Fruit fly (Drosophila melanogaster): ENCODE results near the gene CG5937.

DNA sequence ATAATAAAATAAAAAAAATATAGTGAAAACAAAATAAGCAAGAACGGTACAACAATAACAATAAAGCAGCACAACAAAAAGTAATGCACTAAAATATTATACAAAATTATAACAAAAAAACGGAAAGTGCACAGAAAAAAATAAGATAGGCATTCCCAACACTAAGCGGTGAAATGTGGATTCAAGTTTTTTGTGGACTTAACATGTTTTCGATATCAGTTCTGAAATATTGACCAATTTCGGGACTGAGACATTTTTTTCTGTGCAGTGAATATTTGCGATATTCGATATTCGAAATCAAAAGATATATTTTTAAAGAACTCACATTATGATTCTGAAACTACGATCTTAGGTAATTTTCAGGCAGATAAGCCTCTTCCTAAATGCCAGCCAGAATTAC is 54.3 kb downstream of the CG5937 start:
- TF ChIP-seq OdsH (GFP tag; optimal IDR thresholded peaks at IDR 0.05) (no peak), Abd-B (GFP tag; optimal IDR thresholded peaks at IDR 0.05) (no peak), Hr78 (GFP tag; optimal IDR thresholded peaks at IDR 0.05) (no peak), lola (GFP tag; optimal IDR thresholded peaks at IDR 0.05) (no peak), HLH106 (tag; optimal IDR thresholded peaks at IDR 0.05) (no peak), Hnf4 (GFP tag; optimal IDR thresholded peaks at IDR 0.05) (no peak), Jra (GFP tag; optimal IDR thresholded peaks at IDR 0.05) (no peak), Hr83 (GFP tag; optimal IDR thresholded peaks at IDR 0.05; ENCODE audit: poor library complexity, severe bottlenecking) (no peak), N (GFP tag; optimal IDR thresholded peaks at IDR 0.05) (no peak), GATAd (GFP tag; optimal IDR thresholded peaks at IDR 0.05) (no peak), dsf (GFP tag; optimal IDR thresholded peaks at IDR 0.05; ENCODE audit: borderline replicate concordance) (no peak), Vsx2 (GFP tag; optimal IDR thresholded peaks at IDR 0.05; ENCODE audit: partially characterized antibody) (no peak)
